Fruit fly (Drosophila melanogaster) whole organism, prepupa: ENCODE measurements around the gene MME1.

Experiments
- Blimp-1 ChIP-seq: fragments of 200-800 bp; sonication (Bioruptor generic); optimal IDR thresholded peaks from 3 replicates; lab custom pipeline; 2017; ENCODE audit warnings: missing biosample characterization, missing genetic modification characterization, mild to moderate bottlenecking, moderate library complexity, missing genetic modification reagents
- CG10631 ChIP-seq: fragments of 200-800 bp; sonication (Bioruptor generic); optimal IDR thresholded peaks from 2 replicates; lab custom pipeline; 2016; ENCODE audit warnings: missing biosample characterization, missing genetic modification characterization
- CG10669 ChIP-seq: fragments of 200-800 bp; sonication (Bioruptor generic); optimal IDR thresholded peaks from 3 replicates; lab custom pipeline; 2018; ENCODE audit warnings: missing biosample characterization, mild to moderate bottlenecking, missing genetic modification characterization, moderate library complexity
- CG11762 ChIP-seq: fragments of 200-800 bp; sonication (Bioruptor generic); optimal IDR thresholded peaks from 3 replicates; lab custom pipeline; 2016; ENCODE audit warnings: missing biosample characterization, missing genetic modification characterization; ENCODE audit not compliant: insufficient read depth
- CG11902 ChIP-seq: fragments of 200-800 bp; sonication (Bioruptor generic); optimal IDR thresholded peaks from 3 replicates; lab custom pipeline; 2016; ENCODE audit warnings: missing biosample characterization, missing genetic modification characterization
- CG16779 ChIP-seq: fragments of 200-800 bp; sonication (Bioruptor generic); optimal IDR thresholded peaks from 3 replicates; lab custom pipeline; 2017; ENCODE audit warnings: missing biosample characterization, mild to moderate bottlenecking, missing genetic modification characterization
- CG32006 ChIP-seq: fragments of 200-800 bp; sonication (Bioruptor generic); optimal IDR thresholded peaks from 3 replicates; lab custom pipeline; 2017; ENCODE audit warnings: missing biosample characterization, mild to moderate bottlenecking, missing genetic modification characterization
- CG3919 ChIP-seq: fragments of 200-800 bp; sonication (Bioruptor generic); optimal IDR thresholded peaks from 3 replicates; lab custom pipeline; 2016; ENCODE audit warnings: missing biosample characterization, missing genetic modification characterization
- CG6163 ChIP-seq: fragments of 200-800 bp; sonication (Bioruptor generic); IDR thresholded peaks from 3 replicates; pipeline ENCODE4 v1.3.6; 2022; ENCODE audit warnings: missing biosample characterization, missing genetic modification characterization
- CG6792 ChIP-seq: fragments of 200-800 bp; sonication (Bioruptor generic); optimal IDR thresholded peaks from 3 replicates; lab custom pipeline; 2016; ENCODE audit warnings: missing biosample characterization, missing genetic modification characterization
- CG6808 ChIP-seq: fragments of 200-800 bp; sonication (Bioruptor generic); optimal IDR thresholded peaks from 3 replicates; lab custom pipeline; 2017; ENCODE audit warnings: missing biosample characterization, missing genetic modification characterization, mild to moderate bottlenecking, moderate library complexity, missing genetic modification reagents
- CG6854 ChIP-seq: fragments of 200-800 bp; sonication (Bioruptor generic); optimal IDR thresholded peaks from 2 replicates; lab custom pipeline; 2017; ENCODE audit warnings: missing biosample characterization, mild to moderate bottlenecking, missing genetic modification characterization
- CG7368 ChIP-seq: fragments of 200-800 bp; sonication (Bioruptor generic); optimal IDR thresholded peaks from 3 replicates; lab custom pipeline; 2016; ENCODE audit warnings: missing biosample characterization, missing genetic modification characterization
- CG9139 ChIP-seq: fragments of 200-800 bp; sonication (Bioruptor generic); optimal IDR thresholded peaks from 3 replicates; lab custom pipeline; 2017; ENCODE audit warnings: missing biosample characterization, mild to moderate bottlenecking, missing genetic modification characterization
- Eip78C ChIP-seq: fragments of 200-800 bp; sonication (Bioruptor generic); peaks from one replicate; lab custom pipeline; 2016; ENCODE audit warnings: missing biosample characterization, missing genetic modification characterization
- Eip93F ChIP-seq: fragments of 200-800 bp; sonication (Bioruptor generic); optimal IDR thresholded peaks from 2 replicates; lab custom pipeline; 2016; ENCODE audit warnings: missing biosample characterization, mild to moderate bottlenecking, missing genetic modification characterization
- Hr38 ChIP-seq: sonication (Bioruptor generic); optimal IDR thresholded peaks from 2 replicates; lab custom pipeline; 2016; ENCODE audit warnings: missing biosample characterization, missing genetic modification characterization
- OdsH ChIP-seq: fragments of 200-800 bp; sonication (Bioruptor generic); optimal IDR thresholded peaks from 3 replicates; lab custom pipeline; 2016; ENCODE audit warnings: missing biosample characterization, missing genetic modification characterization
- Sox102F ChIP-seq: fragments of 200-800 bp; sonication (Bioruptor generic); optimal IDR thresholded peaks from 2 replicates; lab custom pipeline; 2016; ENCODE audit warnings: missing biosample characterization, mild to moderate bottlenecking, missing genetic modification characterization
- Sox15 ChIP-seq: fragments of 200-800 bp; sonication (Bioruptor generic); optimal IDR thresholded peaks from 3 replicates; lab custom pipeline; 2016; ENCODE audit warnings: missing biosample characterization, missing genetic modification characterization
- dsx ChIP-seq: fragments of 200-800 bp; optimal IDR thresholded peaks from 3 replicates; lab custom pipeline; 2019; ENCODE audit warnings: missing biosample characterization, mild to moderate bottlenecking, missing genetic modification characterization, moderate library complexity; ENCODE audit not compliant: poor library complexity, severe bottlenecking
- eg ChIP-seq: fragments of 200-800 bp; sonication (Bioruptor generic); IDR thresholded peaks from 3 replicates; pipeline ENCODE4 v1.3.6; 2022; ENCODE audit warnings: missing biosample characterization, missing genetic modification characterization
- esn ChIP-seq: fragments of 200-800 bp; sonication (Bioruptor generic); optimal IDR thresholded peaks from 2 replicates; lab custom pipeline; 2016; ENCODE audit warnings: missing biosample characterization, mild to moderate bottlenecking, missing genetic modification characterization, moderate library complexity
- fd59A ChIP-seq: fragments of 200-800 bp; sonication (Bioruptor generic); optimal IDR thresholded peaks from 2 replicates; lab custom pipeline; 2017; ENCODE audit warnings: missing biosample characterization, mild to moderate bottlenecking, missing genetic modification characterization, missing genetic modification reagents
- fkh ChIP-seq: fragments of 200-800 bp; sonication (Bioruptor generic); optimal IDR thresholded peaks from 3 replicates; lab custom pipeline; 2017; ENCODE audit warnings: missing biosample characterization, mild to moderate bottlenecking, missing genetic modification characterization, moderate library complexity
- lz ChIP-seq: fragments of 200-800 bp; sonication (Bioruptor generic); optimal IDR thresholded peaks from 3 replicates; lab custom pipeline; 2016; ENCODE audit warnings: missing biosample characterization, missing genetic modification characterization
- net ChIP-seq: fragments of 200-800 bp; sonication (Bioruptor generic); optimal IDR thresholded peaks from 3 replicates; lab custom pipeline; 2016; ENCODE audit warnings: missing biosample characterization, missing genetic modification characterization
- pdm3 ChIP-seq: fragments of 200-800 bp; sonication (Bioruptor generic); optimal IDR thresholded peaks from 3 replicates; lab custom pipeline; 2016; ENCODE audit warnings: missing biosample characterization, missing genetic modification characterization
- salr ChIP-seq, 2 experiments: fragments of 200-800 bp; sonication (Bioruptor generic); optimal IDR thresholded peaks; 3 replicates each; lab custom pipeline; 2016 to 2018; ENCODE audit warnings: missing biosample characterization in 2 of 2, missing genetic modification characterization in 2 of 2, mild to moderate bottlenecking in 1 of 2
- spab ChIP-seq: fragments of 200-800 bp; sonication (Bioruptor generic); optimal IDR thresholded peaks from 2 replicates; lab custom pipeline; 2017; ENCODE audit warnings: missing biosample characterization, mild to moderate bottlenecking, missing genetic modification characterization, missing genetic modification reagents
- svp ChIP-seq: fragments of 200-800 bp; sonication (Bioruptor generic); peaks from one replicate; lab custom pipeline; 2016; ENCODE audit warnings: missing biosample characterization, missing genetic modification characterization
- topi ChIP-seq: fragments of 200-800 bp; sonication (Bioruptor generic); optimal IDR thresholded peaks from 3 replicates; lab custom pipeline; 2016; ENCODE audit warnings: missing biosample characterization, missing genetic modification characterization
- vri ChIP-seq: fragments of 200-800 bp; sonication (Bioruptor generic); optimal IDR thresholded peaks from 3 replicates; lab custom pipeline; 2016; ENCODE audit warnings: missing biosample characterization, mild to moderate bottlenecking, missing genetic modification characterization

Gene MME1

DNA sequence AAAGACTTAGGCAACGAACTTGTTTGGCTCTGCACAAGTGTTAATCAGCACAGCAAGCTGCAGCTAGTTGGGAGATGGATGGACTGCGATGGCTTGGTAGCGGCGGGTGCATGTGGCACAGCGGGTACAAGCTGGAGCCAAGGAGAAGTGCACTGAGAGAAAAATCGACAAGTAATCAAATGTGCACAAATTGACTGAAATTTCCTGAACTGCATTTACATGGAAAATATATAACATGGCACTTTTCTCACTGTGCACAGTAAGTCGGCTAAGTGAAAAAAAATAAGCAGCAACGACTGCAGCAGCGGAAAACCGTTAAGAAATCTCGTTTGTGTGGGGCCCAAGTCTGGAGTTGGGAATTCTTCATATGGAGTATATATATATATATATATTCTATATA lies 36.2 kb upstream of the MME1 start (continued):
- TF ChIP-seq Hr38 (GFP tag; lab: Kevin White, UChicago) (no peak), vri (GFP tag; lab: Kevin White, UChicago) (no peak), CG16779 (peak; percentile 44), CG11762 (GFP tag; lab: Kevin White, UChicago) (peak; percentile 46), fd59A (peak; percentile 54), CG6854 (GFP tag; lab: Kevin White, UChicago) (no peak), CG9139 (GFP tag; lab: Kevin White, UChicago) (peak; percentile 45), esn (no peak), spab (GFP tag; lab: Kevin White, UChicago) (peak; percentile 57), eg (GFP tag; lab: Robert Waterston, UW) (peak; percentile 83), lz (no peak), net (GFP tag; lab: Kevin White, UChicago) (peak; percentile 77), CG32006 (GFP tag; lab: Kevin White, UChicago) (peak; percentile 76), CG11902 (peak; percentile 48)

DNA sequence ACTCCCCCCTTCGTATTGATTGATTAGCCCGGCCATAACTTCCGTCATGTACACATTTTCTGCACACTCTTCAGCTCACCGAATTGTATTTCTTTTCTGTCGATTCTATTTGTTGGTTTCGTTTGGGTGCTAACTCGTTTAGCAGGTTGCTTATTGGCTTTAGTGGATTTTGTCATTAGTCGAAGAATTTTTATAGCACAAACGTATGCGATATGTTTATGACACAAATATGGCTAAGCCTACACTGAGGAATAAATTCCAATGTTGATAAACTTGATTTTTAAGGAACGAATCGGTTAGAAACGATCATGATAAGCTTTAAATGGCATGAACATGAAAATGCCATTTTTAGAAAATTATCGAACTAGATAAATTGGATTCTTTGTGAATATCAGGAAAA lies 28.6 kb upstream of the MME1 start:
- TF ChIP-seq pdm3 (GFP tag; lab: Kevin White, UChicago): no peak
- TF ChIP-seq eg (GFP tag; lab: Robert Waterston, UW): 0 out of 3 replicates have a peak, but pooled peaks have one; percentile 6

DNA sequence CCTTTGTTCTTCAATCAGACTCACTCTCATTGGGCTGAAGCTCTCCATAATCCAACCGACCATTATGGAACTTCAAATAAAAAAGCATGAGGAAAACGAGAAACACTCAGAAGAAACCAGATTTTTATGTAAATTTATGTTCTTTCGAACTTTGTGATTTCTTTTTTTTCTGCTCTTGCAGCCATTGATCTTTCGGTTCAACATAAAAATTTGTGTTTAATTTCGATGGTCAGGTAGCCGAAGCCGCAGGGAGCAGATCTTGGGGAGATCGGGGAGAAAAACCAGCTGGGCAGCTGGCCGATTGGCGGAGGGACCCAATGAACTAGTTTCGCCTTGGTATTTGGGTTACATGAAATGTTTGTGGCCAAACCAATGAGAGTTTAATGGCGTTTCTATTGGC lies 23.0 kb upstream of the MME1 start:
- TF ChIP-seq Blimp-1 (peak; percentile 27), svp (GFP tag; lab: Kevin White, UChicago) (peak; percentile 49), Eip78C (peak; percentile 7), CG10669 (GFP tag; lab: Kevin White, UChicago) (no peak)

DNA sequence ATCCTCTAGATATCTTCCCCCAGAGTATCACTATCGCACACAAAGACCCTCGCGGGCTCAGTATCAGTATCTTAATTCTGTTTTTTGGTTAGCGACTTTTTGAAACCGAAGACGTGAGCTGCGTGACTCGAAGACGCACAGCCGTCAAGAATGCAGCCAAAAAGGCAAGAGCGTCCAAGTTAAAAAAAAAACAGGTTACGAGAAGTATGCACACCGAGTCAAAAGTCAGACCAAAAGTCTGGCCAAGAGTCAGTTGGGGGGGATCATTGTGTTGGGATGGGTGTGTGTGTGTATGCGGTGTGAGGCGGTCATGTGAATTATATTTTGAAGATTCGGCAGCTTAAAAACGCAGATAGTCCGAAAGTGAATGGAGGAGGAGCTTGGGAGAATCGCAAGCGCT lies 21.8 kb upstream of the MME1 start:
- TF ChIP-seq Eip78C (peak; percentile 21), CG6808 (GFP tag; lab: Kevin White, UChicago) (no peak)

DNA sequence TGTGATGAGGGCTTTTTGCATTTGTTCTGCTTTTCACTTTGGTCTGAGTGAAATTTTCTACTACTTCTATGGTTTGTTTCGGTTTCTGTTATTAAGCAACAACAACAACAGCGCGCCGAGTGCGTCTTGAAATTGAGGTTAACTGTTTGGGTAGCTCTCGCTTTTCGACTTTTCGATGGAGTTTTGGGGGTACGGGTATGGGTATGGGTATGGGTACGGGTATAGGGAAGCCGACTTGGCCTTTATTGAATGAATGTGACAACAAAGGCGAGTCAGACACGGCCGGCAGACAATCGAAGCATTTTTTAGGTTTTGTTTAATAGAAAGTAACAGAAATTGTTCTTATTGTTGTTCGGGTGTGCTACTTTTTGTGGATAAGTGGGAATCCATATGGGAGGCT lies 19.8 kb upstream of the MME1 start:
- TF ChIP-seq fkh (GFP tag; lab: Kevin White, UChicago) (no peak), CG3919 (GFP tag; lab: Kevin White, UChicago) (no peak), CG6792 (GFP tag; lab: Kevin White, UChicago) (no peak), eg (GFP tag; lab: Robert Waterston, UW) (no peak), Eip78C (no peak), Eip93F (GFP tag; lab: Kevin White, UChicago) (no peak), salr (GFP tag; optimal IDR thresholded peaks at IDR 0.05; lab: Kevin White, UChicago) (no peak), Sox15 (GFP tag; lab: Kevin White, UChicago) (no peak), CG7368 (GFP tag; lab: Kevin White, UChicago) (no peak), dsx (GFP tag; lab: Kevin White, UChicago) (no peak), CG6163 (GFP tag; lab: Robert Waterston, UW) (no peak), Sox102F (GFP tag; lab: Kevin White, UChicago) (no peak), topi (GFP tag; lab: Kevin White, UChicago) (no peak), CG10631 (GFP tag; lab: Kevin White, UChicago) (no peak), OdsH (GFP tag; lab: Kevin White, UChicago) (no peak), Blimp-1 (no peak), fd59A (no peak)
